Worm (Caenorhabditis elegans): ENCODE measurements around the gene clec-29.

The clec-29 gene

DNA sequence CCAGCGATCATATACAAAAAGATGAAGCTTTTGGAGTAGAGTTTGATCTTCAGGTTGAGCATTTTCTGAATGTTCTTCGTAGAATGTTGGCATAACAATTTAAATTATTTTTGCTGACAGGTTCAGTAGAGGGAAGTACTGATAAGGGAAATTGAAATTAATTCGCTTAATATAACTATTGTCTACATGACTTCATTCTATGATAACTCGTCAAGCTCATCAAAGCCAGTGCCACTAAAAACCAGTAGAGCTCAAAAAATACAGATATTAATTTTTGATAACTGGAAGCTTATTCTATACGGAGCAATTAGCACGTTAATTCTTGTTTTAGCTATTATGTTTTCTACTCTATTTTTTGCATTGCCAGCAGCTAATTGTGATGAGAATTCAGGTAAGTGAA is at the start of gene clec-29, which contains the start of gene clec-39:
clec-29 (minus strand) TSS at position 101 of the 400 bp plus-strand sequence.
clec-39 (plus strand) TSS at position 169 of the 400 bp plus-strand sequence.
- no peak for TF ChIP-seq mml-1 (tag; optimal IDR thresholded peaks at IDR 0.05)
- TF ChIP-seq lin-39 (tag; optimal IDR thresholded peaks at IDR 0.05) = no peak
- no peak for TF ChIP-seq elt-2 (tag; optimal IDR thresholded peaks at IDR 0.05)
- TF ChIP-seq nhr-12 (tag; optimal IDR thresholded peaks at IDR 0.05) = no peak
- no peak for TF ChIP-seq ceh-82 (tag; optimal IDR thresholded peaks at IDR 0.05)
- TF ChIP-seq jun-1 (tag; optimal IDR thresholded peaks at IDR 0.05) = no peak
- no peak for TF ChIP-seq nhr-25 (tag; optimal IDR thresholded peaks at IDR 0.05)
- no peak for TF ChIP-seq R02D3.7 (tag; optimal IDR thresholded peaks at IDR 0.05)
- no peak for TF ChIP-seq fkh-10 (GFP tag; optimal IDR thresholded peaks at IDR 0.05)

DNA sequence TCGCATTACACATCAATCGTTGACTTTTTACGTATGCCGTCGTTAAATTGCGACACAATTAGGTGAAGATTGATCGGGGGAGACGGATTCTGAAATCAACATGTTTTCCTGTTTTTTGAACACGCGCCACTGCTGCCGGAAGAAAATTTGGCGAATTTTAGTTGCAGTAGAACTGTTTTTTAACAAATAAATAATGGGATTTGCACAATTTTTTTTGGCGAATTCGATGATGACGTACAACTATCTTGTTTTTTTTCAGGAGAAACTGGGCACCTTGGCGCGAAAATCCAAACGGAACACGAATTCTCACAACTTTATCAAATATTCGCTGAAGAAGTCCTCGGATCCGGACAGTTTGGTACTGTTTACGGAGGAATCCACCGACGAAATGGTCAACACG is 47.0 kb upstream of the clec-29 start:
- no peak for TF ChIP-seq nhr-76 (tag; optimal IDR thresholded peaks at IDR 0.05)
- TF ChIP-seq daf-12 (tag; optimal IDR thresholded peaks at IDR 0.05) = no peak
- no peak for TF ChIP-seq hmg-11 (tag; optimal IDR thresholded peaks at IDR 0.05)
- no peak for TF ChIP-seq R02D3.7 (tag; optimal IDR thresholded peaks at IDR 0.05)
- no peak for TF ChIP-seq mdl-1 (tag; optimal IDR thresholded peaks at IDR 0.05)
- TF ChIP-seq ceh-28 (tag; optimal IDR thresholded peaks at IDR 0.05) = no peak
- no peak for TF ChIP-seq nhr-23 (tag; optimal IDR thresholded peaks at IDR 0.05)
- no peak for TF ChIP-seq lin-39 (tag; optimal IDR thresholded peaks at IDR 0.05)
- TF ChIP-seq elt-1 (tag; optimal IDR thresholded peaks at IDR 0.05) = no peak
- no peak for TF ChIP-seq nhr-28 (tag; optimal IDR thresholded peaks at IDR 0.05)
- no peak for TF ChIP-seq nhr-12 (tag; optimal IDR thresholded peaks at IDR 0.05)
- TF ChIP-seq ama-1 (optimal IDR thresholded peaks at IDR 0.05) = no peak

DNA sequence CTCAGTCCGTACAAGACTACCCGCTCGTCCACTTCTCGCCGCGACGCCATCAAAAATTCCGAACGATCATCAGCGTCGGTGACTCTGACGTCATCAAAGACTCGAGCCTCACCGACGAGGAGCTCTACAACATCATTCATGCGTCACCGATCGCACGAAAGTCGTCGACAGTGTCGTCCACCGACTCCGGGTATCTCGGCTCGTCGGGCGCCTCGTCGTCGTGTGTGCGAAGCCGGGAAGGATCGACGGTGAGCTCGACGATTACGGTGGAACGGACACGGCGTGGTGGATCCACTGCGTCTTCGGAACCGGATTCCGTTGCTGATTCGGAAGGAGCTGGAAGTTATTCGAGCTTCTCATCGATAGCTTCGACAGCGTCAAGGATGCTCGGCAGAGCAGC is 45.8 kb upstream of the clec-29 start:
- TF ChIP-seq fos-1 (tag; optimal IDR thresholded peaks at IDR 0.05) (no peak), zag-1 (tag; optimal IDR thresholded peaks at IDR 0.05) (no peak), lin-15B (tag; optimal IDR thresholded peaks at IDR 0.05) (no peak), ceh-28 (tag; optimal IDR thresholded peaks at IDR 0.05) (no peak), egl-5 (tag; optimal IDR thresholded peaks at IDR 0.05) (no peak), nhr-76 (tag; optimal IDR thresholded peaks at IDR 0.05) (no peak)

DNA sequence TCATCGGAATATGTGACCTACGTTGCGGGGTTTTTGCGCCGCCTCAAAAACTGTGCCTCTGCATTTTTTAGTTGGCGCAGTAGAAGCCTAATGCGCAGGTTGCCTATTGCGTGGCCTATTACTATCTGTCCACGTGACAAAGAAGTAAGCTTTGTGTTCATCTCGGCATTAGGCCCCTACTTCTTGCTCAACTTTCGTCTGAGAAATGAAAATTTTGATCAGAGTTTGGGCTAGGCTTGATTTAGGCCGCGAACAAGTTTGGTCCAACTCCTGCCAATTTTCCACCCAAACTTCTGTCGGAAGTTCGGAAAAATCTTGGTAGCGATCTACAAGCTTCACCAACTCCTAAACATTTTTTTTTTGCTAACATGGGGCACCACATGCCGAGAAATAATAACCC is 43.0 kb upstream of the clec-29 start:
- no peak for TF ChIP-seq nhr-11 (tag; optimal IDR thresholded peaks at IDR 0.05)
- no peak for TF ChIP-seq fkh-10 (GFP tag; optimal IDR thresholded peaks at IDR 0.05)
- TF ChIP-seq nhr-237 (tag; optimal IDR thresholded peaks at IDR 0.05) = no peak
- no peak for TF ChIP-seq egl-5 (tag; optimal IDR thresholded peaks at IDR 0.05)
- TF ChIP-seq lin-39 (tag; optimal IDR thresholded peaks at IDR 0.05) = no peak
- TF ChIP-seq nhr-28 (tag; optimal IDR thresholded peaks at IDR 0.05) = no peak
- no peak for TF ChIP-seq unc-39 (tag; optimal IDR thresholded peaks at IDR 0.05)
- no peak for TF ChIP-seq skn-1 (tag; optimal IDR thresholded peaks at IDR 0.05)
- TF ChIP-seq ceh-82 (tag; optimal IDR thresholded peaks at IDR 0.05) = no peak
- TF ChIP-seq fkh-2 (tag; optimal IDR thresholded peaks at IDR 0.05) = no peak
- no peak for TF ChIP-seq nhr-76 (tag; optimal IDR thresholded peaks at IDR 0.05)
- no peak for TF ChIP-seq jun-1 (tag; optimal IDR thresholded peaks at IDR 0.05)
- no peak for TF ChIP-seq daf-12 (tag; optimal IDR thresholded peaks at IDR 0.05)

DNA sequence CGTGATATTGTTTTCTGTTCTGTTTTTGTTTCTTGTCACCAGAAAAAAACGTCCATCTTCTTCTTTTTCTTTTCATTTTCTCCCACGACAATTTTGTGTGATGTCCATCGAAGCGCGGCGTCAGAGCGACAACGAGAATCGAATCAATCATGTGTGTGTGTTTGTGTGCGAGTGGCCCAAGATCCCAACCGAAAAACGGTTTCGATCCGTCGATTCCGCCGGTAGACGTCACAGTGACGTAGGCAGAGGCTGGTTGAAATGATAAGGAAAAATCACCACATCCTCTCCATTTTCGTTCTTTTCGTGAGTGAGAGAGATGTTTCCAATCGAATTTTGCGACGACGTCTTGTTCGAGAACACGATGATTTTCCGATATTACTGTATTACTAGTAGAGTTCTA is 41.6 kb upstream of the clec-29 start:
- no peak for TF ChIP-seq elt-3 (tag; optimal IDR thresholded peaks at IDR 0.05)
- peak; percentile 18 for TF ChIP-seq nhr-43 (tag; optimal IDR thresholded peaks at IDR 0.05; ENCODE audit: poor library complexity, severe bottlenecking)
- TF ChIP-seq ama-1 (optimal IDR thresholded peaks at IDR 0.05) = peak; percentile 29
- no peak for TF ChIP-seq elt-2 (tag; optimal IDR thresholded peaks at IDR 0.05)
- TF ChIP-seq nhr-237 (tag; optimal IDR thresholded peaks at IDR 0.05) = no peak
- no peak for TF ChIP-seq ceh-28 (tag; optimal IDR thresholded peaks at IDR 0.05)
- no peak for TF ChIP-seq ceh-82 (tag; optimal IDR thresholded peaks at IDR 0.05)
- TF ChIP-seq skn-1 (tag; optimal IDR thresholded peaks at IDR 0.05) = no peak
- TF ChIP-seq unc-39 (tag; optimal IDR thresholded peaks at IDR 0.05) = no peak
- peak; percentile 31 for TF ChIP-seq nhr-23 (tag; optimal IDR thresholded peaks at IDR 0.05)
- TF ChIP-seq pqm-1 (tag; optimal IDR thresholded peaks at IDR 0.05) = no peak

DNA sequence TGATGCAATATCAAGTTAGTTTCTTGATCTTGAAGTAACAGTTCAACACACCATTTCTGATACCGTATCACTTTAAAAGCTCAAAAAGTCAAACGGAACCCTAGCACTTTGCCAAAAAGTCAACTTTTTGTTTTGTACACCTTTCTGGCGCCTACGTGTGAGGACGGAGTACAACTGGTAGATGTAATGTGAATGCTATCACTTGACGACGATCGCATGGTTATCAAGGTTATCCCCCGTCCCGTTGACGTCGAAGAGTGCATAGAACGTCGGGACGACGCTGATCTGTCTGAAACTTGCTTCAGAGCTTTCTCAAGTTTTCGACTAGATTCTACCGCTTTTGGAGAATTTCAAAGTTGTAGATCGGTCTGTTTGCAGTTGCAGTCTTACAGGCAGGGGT is 41.0 kb upstream of the clec-29 start:
- TF ChIP-seq nhr-237 (tag; optimal IDR thresholded peaks at IDR 0.05) (no peak), fos-1 (tag; optimal IDR thresholded peaks at IDR 0.05) (no peak), egl-27 (tag; optimal IDR thresholded peaks at IDR 0.05) (no peak), nhr-43 (tag; optimal IDR thresholded peaks at IDR 0.05; ENCODE audit: poor library complexity, severe bottlenecking) (no peak), zag-1 (tag; optimal IDR thresholded peaks at IDR 0.05) (no peak), daf-12 (tag; optimal IDR thresholded peaks at IDR 0.05) (no peak), pqm-1 (tag; optimal IDR thresholded peaks at IDR 0.05) (no peak)

Measured in whole organism, L3 larva.